Fruit fly (Drosophila melanogaster): ENCODE measurements around the gene CG43630.

- TF ChIP-seq Pif1A (GFP tag; optimal IDR thresholded peaks at IDR 0.05) (no peak), CG34367 (tag; optimal IDR thresholded peaks at IDR 0.05) (no peak), CG17806 (tag; optimal IDR thresholded peaks at IDR 0.05) (no peak), CG14655 (GFP tag; optimal IDR thresholded peaks at IDR 0.05) (no peak), EcR (GFP tag; optimal IDR thresholded peaks at IDR 0.05) (no peak), CG10348 (GFP tag; IDR thresholded peaks at IDR 0.05) (no peak), fd96Ca (GFP tag; IDR thresholded peaks at IDR 0.05) (0 out of 3 replicates have a peak, but pooled peaks have one; percentile 26), CG8159 (tag; optimal IDR thresholded peaks at IDR 0.05) (no peak), Pif1B (GFP tag; optimal IDR thresholded peaks at IDR 0.05) (no peak), Ets98B (GFP tag; IDR thresholded peaks at IDR 0.05) (no peak)
Observed at dm6 chr3R:12647348-12647747, 28.7 kb downstream of the CG43630 start.

All from whole organism, pupa.